Worm (Caenorhabditis elegans) whole organism, L2 larva: Measurements from ENCODE around the gene K08H2.10.

ENCODE experiments used
- C34F6.9 ChIP-seq: fragments of 150-350 bp; optimal IDR thresholded peaks from 2 replicates; lab custom pipeline; 2014; ENCODE audit warnings: missing biosample characterization, missing genetic modification characterization
- F13H6.1 ChIP-seq: sonication (generic microtip); optimal IDR thresholded peaks from 2 replicates; lab custom pipeline; 2016; ENCODE audit warnings: missing genetic modification characterization, missing compliant biosample characterization
- R02D3.7 ChIP-seq: fragments of 150-350 bp; optimal IDR thresholded peaks from 2 replicates; lab custom pipeline; 2014; ENCODE audit warnings: missing biosample characterization, missing genetic modification characterization
- Y55F3AM.14 ChIP-seq: fragments of 200-800 bp; sonication (Bioruptor generic); optimal IDR thresholded peaks from 2 replicates; lab custom pipeline; 2018; ENCODE audit warnings: mild to moderate bottlenecking, missing genetic modification characterization, missing compliant biosample characterization
- aly-2 ChIP-seq: fragments of 150-350 bp; optimal IDR thresholded peaks from 2 replicates; lab custom pipeline; 2014; ENCODE audit warnings: missing biosample characterization, missing genetic modification characterization
- ama-1 ChIP-seq: fragments of 150-350 bp; optimal IDR thresholded peaks from 2 replicates; lab custom pipeline; 2018; ENCODE audit warnings: inconsistent platforms
- ceh-16 ChIP-seq: fragments of 150-350 bp; optimal IDR thresholded peaks from 2 replicates; lab custom pipeline; 2014; ENCODE audit warnings: missing biosample characterization, missing genetic modification characterization
- ceh-82 ChIP-seq: fragments of 150-350 bp; optimal IDR thresholded peaks from 2 replicates; lab custom pipeline; 2014; ENCODE audit warnings: missing biosample characterization, missing genetic modification characterization
- crh-2 ChIP-seq: sonication (generic microtip); optimal IDR thresholded peaks from 2 replicates; lab custom pipeline; 2017; ENCODE audit warnings: missing biosample characterization, missing genetic modification characterization
- elt-3 ChIP-seq: sonication (generic microtip); optimal IDR thresholded peaks from 2 replicates; lab custom pipeline; 2017; ENCODE audit warnings: missing biosample characterization, missing genetic modification characterization
- fos-1 ChIP-seq: fragments of 150-350 bp; optimal IDR thresholded peaks from 2 replicates; lab custom pipeline; 2014; ENCODE audit warnings: missing biosample characterization, missing genetic modification characterization
- gmeb-1 ChIP-seq: fragments of 150-350 bp; optimal IDR thresholded peaks from 2 replicates; lab custom pipeline; 2014; ENCODE audit warnings: missing biosample characterization, missing genetic modification characterization
- lin-11 ChIP-seq: fragments of 150-350 bp; sonication (generic microtip); optimal IDR thresholded peaks from 2 replicates; lab custom pipeline; 2014; ENCODE audit warnings: missing biosample characterization, missing genetic modification characterization, inconsistent platforms, mixed read lengths
- lin-39 ChIP-seq: fragments of 150-350 bp; optimal IDR thresholded peaks from 2 replicates; lab custom pipeline; 2014; ENCODE audit warnings: missing biosample characterization, missing genetic modification reagents, missing genetic modification characterization
- lsy-2 ChIP-seq, 2 experiments: fragments of 150-350 bp in 1 of 2; sonication (generic microtip) in 1 of 2; optimal IDR thresholded peaks; 2 replicates each; lab custom pipeline; 2014 to 2017; ENCODE audit warnings: missing biosample characterization in 2 of 2, missing genetic modification characterization in 2 of 2
- mab-5 ChIP-seq: fragments of 150-350 bp; optimal IDR thresholded peaks from 2 replicates; lab custom pipeline; 2014; ENCODE audit warnings: missing biosample characterization, missing genetic modification characterization
- mdl-1 ChIP-seq, 2 experiments: fragments of 150-350 bp in 1 of 2; sonication (generic microtip) in 1 of 2; optimal IDR thresholded peaks; 2 replicates each; lab custom pipeline; 2017; ENCODE audit warnings: missing biosample characterization in 2 of 2, missing genetic modification characterization in 2 of 2
- nhr-10 ChIP-seq: sonication (generic microtip); optimal IDR thresholded peaks from 2 replicates; lab custom pipeline; 2017; ENCODE audit warnings: missing biosample characterization, missing genetic modification characterization
- nhr-11 ChIP-seq: fragments of 150-350 bp; optimal IDR thresholded peaks from 2 replicates; lab custom pipeline; 2014; ENCODE audit warnings: missing biosample characterization, missing genetic modification characterization
- nhr-12 ChIP-seq: fragments of 150-350 bp; optimal IDR thresholded peaks from 2 replicates; lab custom pipeline; 2014; ENCODE audit warnings: missing biosample characterization, missing genetic modification characterization
- nhr-129 ChIP-seq: fragments of 150-350 bp; optimal IDR thresholded peaks from 2 replicates; lab custom pipeline; 2014; ENCODE audit warnings: missing biosample characterization, missing genetic modification characterization
- nhr-23 ChIP-seq: fragments of 150-350 bp; optimal IDR thresholded peaks from 2 replicates; lab custom pipeline; 2014; ENCODE audit warnings: missing biosample characterization, missing genetic modification reagents, missing genetic modification characterization
- nhr-237 ChIP-seq: fragments of 150-350 bp; optimal IDR thresholded peaks from 2 replicates; lab custom pipeline; 2014; ENCODE audit warnings: missing biosample characterization, missing genetic modification characterization
- nhr-6 ChIP-seq: fragments of 150-350 bp; optimal IDR thresholded peaks from 2 replicates; lab custom pipeline; 2014; ENCODE audit warnings: missing biosample characterization, missing genetic modification characterization
- nhr-77 ChIP-seq: fragments of 150-350 bp; optimal IDR thresholded peaks from 2 replicates; lab custom pipeline; 2014; ENCODE audit warnings: missing biosample characterization, missing genetic modification characterization
- sem-4 ChIP-seq: fragments of 150-350 bp; optimal IDR thresholded peaks from 2 replicates; lab custom pipeline; 2014; ENCODE audit warnings: missing biosample characterization, missing genetic modification reagents, missing genetic modification characterization
- sma-3 ChIP-seq: sonication (generic microtip); optimal IDR thresholded peaks from 2 replicates; lab custom pipeline; 2016; ENCODE audit warnings: missing genetic modification reagents, missing genetic modification characterization, missing compliant biosample characterization
- sma-9 ChIP-seq, 2 experiments: fragments of 150-350 bp in 1 of 2; sonication (generic microtip) in 1 of 2; optimal IDR thresholded peaks; 2 replicates each; lab custom pipeline; 2014 to 2016; ENCODE audit warnings: missing genetic modification characterization in 2 of 2, mild to moderate bottlenecking in 1 of 2, missing biosample characterization in 1 of 2, missing compliant biosample characterization in 1 of 2, missing genetic modification reagents in 1 of 2, moderate library complexity in 1 of 2
- unc-55 ChIP-seq: fragments of 150-350 bp; sonication (generic microtip); optimal IDR thresholded peaks from 3 replicates; lab custom pipeline; 2014; ENCODE audit warnings: missing biosample characterization, missing genetic modification reagents, missing genetic modification characterization
- unc-62 ChIP-seq: fragments of 150-350 bp; optimal IDR thresholded peaks from 2 replicates; lab custom pipeline; 2014; ENCODE audit warnings: missing biosample characterization, missing genetic modification reagents, missing genetic modification characterization
- zag-1 ChIP-seq: fragments of 150-350 bp; optimal IDR thresholded peaks from 2 replicates; lab custom pipeline; 2014; ENCODE audit warnings: missing biosample characterization, missing genetic modification characterization
- ztf-1 ChIP-seq: fragments of 200-800 bp; sonication (Bioruptor generic); conservative IDR thresholded peaks from 2 replicates; pipeline ENCODE4 v1.3.6; 2022; ENCODE audit warnings: missing genetic modification characterization, missing compliant biosample characterization
- ztf-11 ChIP-seq: sonication (generic microtip); optimal IDR thresholded peaks from 2 replicates; lab custom pipeline; 2017; ENCODE audit warnings: missing biosample characterization, missing genetic modification characterization
- ztf-4 ChIP-seq: fragments of 150-350 bp; optimal IDR thresholded peaks from 2 replicates; lab custom pipeline; 2014; ENCODE audit warnings: missing biosample characterization, missing genetic modification characterization

K08H2.10 gene

DNA sequence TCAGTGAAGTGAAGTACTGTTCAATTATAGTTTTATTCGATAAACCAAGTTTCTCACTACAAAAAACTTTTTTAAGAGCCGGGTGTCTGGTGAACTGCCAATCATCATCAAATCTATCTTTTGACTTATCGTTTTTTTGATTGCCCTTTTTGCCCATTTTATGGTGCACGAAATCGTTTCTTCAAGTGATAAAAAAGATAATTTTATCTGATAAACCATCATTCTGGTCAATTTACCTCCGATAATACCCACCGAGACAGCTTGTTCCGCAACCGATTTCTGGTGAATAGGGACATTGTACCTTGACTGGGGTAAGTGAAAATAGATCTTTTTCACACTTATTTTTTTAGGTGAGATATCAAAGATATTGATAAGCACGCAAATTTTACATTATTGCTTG lies at the start of gene K08H2.10:
Gene K08H2.10 (plus strand): TSS at position 230 of the 400 bp plus-strand sequence.
- TF ChIP-seq unc-55 (GFP tag; lab: Kevin White, UChicago) (no peak), ztf-4 (no peak), ztf-1 (GFP tag; lab: Robert Waterston, UW) (no peak), aly-2 (tag; lab: Kevin White, UChicago) (no peak), crh-2 (tag; lab: Kevin White, UChicago) (no peak), fos-1 (peak; percentile 67), mab-5 (tag; lab: Kevin White, UChicago) (no peak), ceh-16 (tag; lab: Kevin White, UChicago) (no peak), nhr-10 (tag; lab: Kevin White, UChicago) (no peak)

DNA sequence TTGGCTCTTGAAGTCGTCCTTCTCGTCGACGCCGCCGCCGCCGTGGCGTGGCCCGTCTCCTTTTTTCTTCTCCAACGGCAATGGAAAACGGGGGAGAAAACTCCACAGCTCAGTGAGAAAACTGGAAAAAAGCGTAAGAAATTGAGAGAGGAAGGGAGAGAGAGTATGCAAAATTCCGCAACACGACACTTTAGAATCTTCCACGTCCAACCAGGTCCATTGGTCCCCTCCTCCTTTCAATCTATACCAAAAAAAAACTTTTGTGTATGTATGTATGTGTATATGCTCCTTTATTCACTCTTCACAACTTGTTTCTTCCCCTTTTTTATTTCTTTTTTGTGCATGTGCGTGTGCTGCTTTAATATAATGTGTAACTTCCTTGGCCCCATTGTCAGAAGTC lies 48.6 kb upstream of the K08H2.10 start:
- peak in 1 of 2 experiments; percentile 5 for TF ChIP-seq lsy-2 (tag; optimal IDR thresholded peaks at IDR 0.05; lab: Kevin White, UChicago)
- TF ChIP-seq gmeb-1 (tag; lab: Kevin White, UChicago): no peak
- TF ChIP-seq unc-55 (GFP tag; lab: Kevin White, UChicago): peak; percentile 19

DNA sequence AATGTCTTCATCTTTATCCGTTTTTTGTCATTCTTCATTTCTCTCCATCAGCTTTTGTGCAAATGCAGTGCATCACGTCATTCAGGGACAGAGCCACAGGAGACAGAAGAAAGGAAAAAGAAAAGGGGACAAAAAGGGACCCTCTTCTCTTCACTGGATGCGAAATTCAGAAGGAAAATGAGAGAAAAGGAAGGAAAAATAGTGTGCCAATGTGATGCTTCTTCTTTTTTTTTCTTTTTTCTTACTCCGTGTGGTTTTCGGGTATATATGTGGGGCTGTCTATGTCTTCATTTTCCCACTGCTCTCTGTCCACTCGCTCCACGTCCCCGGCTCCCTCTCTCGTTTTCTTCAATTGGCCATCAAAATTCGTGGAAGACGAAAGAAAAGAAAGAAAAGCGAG lies 47.1 kb upstream of the K08H2.10 start:
- TF ChIP-seq C34F6.9 (tag; lab: Kevin White, UChicago) (peak; percentile 68), ceh-82 (no peak), unc-55 (GFP tag; lab: Kevin White, UChicago) (peak; percentile 77), lin-39 (peak; percentile 31), mdl-1 (tag; optimal IDR thresholded peaks at IDR 0.05; lab: Kevin White, UChicago) (peak in 1 of 2 experiments; percentile 45), nhr-129 (peak; percentile 79), zag-1 (peak; percentile 89), lin-11 (tag; lab: Kevin White, UChicago) (peak; percentile 4), lsy-2 (tag; optimal IDR thresholded peaks at IDR 0.05; lab: Kevin White, UChicago) (peak; percentile 4 to 67), F13H6.1 (tag; lab: Kevin White, UChicago) (peak; percentile 68), nhr-10 (tag; lab: Kevin White, UChicago) (no peak), sma-9 (GFP tag; optimal IDR thresholded peaks at IDR 0.05; lab: Kevin White, UChicago) (peak; percentile 71), sma-9 (tag; optimal IDR thresholded peaks at IDR 0.05; lab: Kevin White, UChicago) (no peak), nhr-23 (tag; lab: Kevin White, UChicago) (no peak), sem-4 (tag; lab: Kevin White, UChicago) (peak; percentile 44), nhr-6 (peak; percentile 28), crh-2 (tag; lab: Kevin White, UChicago) (peak; percentile 46), nhr-12 (tag; lab: Kevin White, UChicago) (no peak), Y55F3AM.14 (peak; percentile 79)

DNA sequence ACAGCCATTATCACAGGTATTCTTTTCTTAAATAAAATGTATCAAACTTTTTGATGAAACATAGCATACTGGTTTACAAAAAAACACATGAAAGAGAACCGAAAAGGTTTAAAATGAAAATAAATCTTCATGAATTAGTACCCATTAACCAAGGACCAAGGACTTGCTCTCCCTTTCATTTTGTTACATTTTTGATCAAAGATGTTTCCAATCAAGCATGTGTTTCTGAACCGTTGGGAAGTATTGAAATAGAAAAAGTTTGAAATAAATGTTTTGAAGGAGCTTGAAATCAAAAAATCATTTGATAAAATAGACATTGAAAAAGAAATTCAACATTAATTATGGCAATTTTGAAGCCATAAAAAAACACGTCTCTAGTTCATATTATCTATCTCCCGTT lies 45.1 kb upstream of the K08H2.10 start:
- TF ChIP-seq C34F6.9 (tag; lab: Kevin White, UChicago): no peak
- TF ChIP-seq ztf-4: no peak
- TF ChIP-seq crh-2 (tag; lab: Kevin White, UChicago): no peak

DNA sequence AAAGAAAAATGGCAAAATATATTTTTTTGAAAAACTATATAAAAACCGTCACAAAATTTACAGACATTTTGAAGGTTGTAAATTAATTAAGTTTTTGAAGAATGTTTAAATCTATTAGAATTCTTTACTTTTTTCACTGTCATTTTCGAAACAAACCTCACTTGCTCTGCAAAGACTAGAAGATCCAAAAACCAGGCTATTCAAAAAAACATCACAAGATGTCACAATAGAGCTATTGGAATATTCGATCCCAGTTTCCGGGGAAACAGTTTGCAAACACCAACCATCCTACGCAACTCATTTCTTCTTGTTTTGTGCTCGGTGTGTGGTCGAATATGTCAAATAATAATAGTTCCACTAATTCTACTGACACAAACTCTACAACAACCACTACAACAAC lies 40.8 kb upstream of the K08H2.10 start, which contains the start of gene R12H7.4:
Gene R12H7.4 (plus strand): TSS at position 301 of the 400 bp plus-strand sequence.
- TF ChIP-seq fos-1: no peak
- TF ChIP-seq mab-5 (tag; lab: Kevin White, UChicago): no peak
- no peak for TF ChIP-seq ztf-11 (tag; lab: Kevin White, UChicago)
- TF ChIP-seq ama-1 (lab: Kevin White, UChicago): no peak
- no peak for TF ChIP-seq zag-1
- TF ChIP-seq aly-2 (tag; lab: Kevin White, UChicago): no peak
- no peak for TF ChIP-seq nhr-77 (tag; lab: Kevin White, UChicago)
- TF ChIP-seq ceh-16 (tag; lab: Kevin White, UChicago): no peak
- no peak for TF ChIP-seq F13H6.1 (tag; lab: Kevin White, UChicago)
- TF ChIP-seq nhr-11 (tag; lab: Kevin White, UChicago): no peak
- no peak for TF ChIP-seq elt-3 (tag; lab: Kevin White, UChicago)
- no peak for TF ChIP-seq unc-62 (GFP tag; lab: Kevin White, UChicago)
- no peak for TF ChIP-seq nhr-237 (tag; lab: Kevin White, UChicago)

DNA sequence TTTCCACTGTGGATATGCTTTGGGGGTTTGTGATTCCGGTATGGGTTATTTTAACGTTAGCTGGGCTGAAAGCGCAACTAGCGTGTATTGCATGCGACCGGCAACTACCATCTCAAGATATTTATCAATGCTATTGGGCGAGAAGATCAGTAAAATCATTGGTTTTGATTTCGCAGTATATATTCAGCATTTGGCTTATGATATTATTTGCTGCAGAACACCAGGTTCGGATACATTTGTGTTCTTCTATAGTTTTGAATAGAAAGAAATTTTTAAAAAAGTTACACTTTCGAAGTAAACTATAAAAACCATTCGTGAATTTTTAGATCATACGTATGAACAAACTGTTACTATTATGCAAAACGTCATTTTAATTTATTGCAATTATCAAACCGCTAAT lies 39.7 kb upstream of the K08H2.10 start:
- TF ChIP-seq ama-1 (lab: Kevin White, UChicago): no peak
- no peak for TF ChIP-seq sma-3
- TF ChIP-seq R02D3.7 (tag; lab: Kevin White, UChicago): no peak
- no peak for TF ChIP-seq nhr-237 (tag; lab: Kevin White, UChicago)
- no peak for TF ChIP-seq sem-4 (tag; lab: Kevin White, UChicago)
- no peak for TF ChIP-seq nhr-129
- TF ChIP-seq, all 48 proteins: peak for 0
